Fruit fly (Drosophila melanogaster) whole organism, prepupa: ENCODE data around the gene CG32106.

Experiments used
- CG10631 ChIP-seq: fragments of 200-800 bp; sonication (Bioruptor generic); optimal IDR thresholded peaks from 2 replicates; lab custom pipeline; 2016; ENCODE audit warnings: missing biosample characterization, missing genetic modification characterization
- CG10669 ChIP-seq: fragments of 200-800 bp; sonication (Bioruptor generic); optimal IDR thresholded peaks from 3 replicates; lab custom pipeline; 2018; ENCODE audit warnings: missing biosample characterization, mild to moderate bottlenecking, missing genetic modification characterization, moderate library complexity
- CG11762 ChIP-seq: fragments of 200-800 bp; sonication (Bioruptor generic); optimal IDR thresholded peaks from 3 replicates; lab custom pipeline; 2016; ENCODE audit warnings: missing biosample characterization, missing genetic modification characterization; ENCODE audit not compliant: insufficient read depth
- CG15336 ChIP-seq: fragments of 200-800 bp; sonication (Bioruptor generic); IDR thresholded peaks from 2 replicates; pipeline ENCODE4 v1.3.6; 2022; ENCODE audit warnings: missing biosample characterization, missing genetic modification characterization
- CG1621 ChIP-seq: fragments of 200-800 bp; sonication (Bioruptor generic); optimal IDR thresholded peaks from 3 replicates; lab custom pipeline; 2018; ENCODE audit warnings: missing biosample characterization, mild to moderate bottlenecking, missing genetic modification characterization
- CG16779 ChIP-seq: fragments of 200-800 bp; sonication (Bioruptor generic); optimal IDR thresholded peaks from 3 replicates; lab custom pipeline; 2017; ENCODE audit warnings: missing biosample characterization, mild to moderate bottlenecking, missing genetic modification characterization
- CG3032 ChIP-seq: fragments of 200-800 bp; optimal IDR thresholded peaks from 2 replicates; lab custom pipeline; 2019; ENCODE audit warnings: missing biosample characterization, mild to moderate bottlenecking, missing genetic modification characterization, moderate library complexity
- CG31627 ChIP-seq: fragments of 200-800 bp; sonication (Bioruptor generic); optimal IDR thresholded peaks from 3 replicates; lab custom pipeline; 2016; ENCODE audit warnings: missing biosample characterization, missing genetic modification characterization
- CG32006 ChIP-seq: fragments of 200-800 bp; sonication (Bioruptor generic); optimal IDR thresholded peaks from 3 replicates; lab custom pipeline; 2017; ENCODE audit warnings: missing biosample characterization, mild to moderate bottlenecking, missing genetic modification characterization
- CG34406 ChIP-seq: fragments of 200-800 bp; sonication (Bioruptor generic); optimal IDR thresholded peaks from 3 replicates; lab custom pipeline; 2016; ENCODE audit warnings: missing biosample characterization, missing genetic modification characterization
- CG4318 ChIP-seq: fragments of 200-800 bp; sonication (Bioruptor generic); optimal IDR thresholded peaks from 3 replicates; lab custom pipeline; 2017; ENCODE audit warnings: missing biosample characterization, mild to moderate bottlenecking, missing genetic modification characterization
- CG6276 ChIP-seq: fragments of 200-800 bp; sonication (Bioruptor generic); optimal IDR thresholded peaks from 2 replicates; lab custom pipeline; 2017; ENCODE audit warnings: missing biosample characterization, mild to moderate bottlenecking, missing genetic modification characterization
- CG6792 ChIP-seq: fragments of 200-800 bp; sonication (Bioruptor generic); optimal IDR thresholded peaks from 3 replicates; lab custom pipeline; 2016; ENCODE audit warnings: missing biosample characterization, missing genetic modification characterization
- CG6808 ChIP-seq: fragments of 200-800 bp; sonication (Bioruptor generic); optimal IDR thresholded peaks from 3 replicates; lab custom pipeline; 2017; ENCODE audit warnings: missing biosample characterization, missing genetic modification characterization, mild to moderate bottlenecking, moderate library complexity, missing genetic modification reagents
- CG8119 ChIP-seq: fragments of 200-800 bp; sonication (Bioruptor generic); IDR thresholded peaks from 3 replicates; pipeline ENCODE4 v1.3.6; 2022; ENCODE audit warnings: missing biosample characterization, missing genetic modification characterization
- CG8319 ChIP-seq: fragments of 200-800 bp; sonication (Bioruptor generic); optimal IDR thresholded peaks from 3 replicates; lab custom pipeline; 2016; ENCODE audit warnings: missing biosample characterization, missing genetic modification characterization
- CG8632 ChIP-seq: fragments of 200-800 bp; sonication (Bioruptor generic); optimal IDR thresholded peaks from 3 replicates; lab custom pipeline; 2016; ENCODE audit warnings: missing biosample characterization, missing genetic modification characterization
- Eip75B ChIP-seq: fragments of 200-800 bp; sonication (Bioruptor generic); optimal IDR thresholded peaks from 3 replicates; lab custom pipeline; 2016; ENCODE audit warnings: missing biosample characterization, missing genetic modification characterization
- Eip78C ChIP-seq: fragments of 200-800 bp; sonication (Bioruptor generic); peaks from one replicate; lab custom pipeline; 2016; ENCODE audit warnings: missing biosample characterization, missing genetic modification characterization
- Ets21C ChIP-seq: fragments of 200-800 bp; sonication (Bioruptor generic); optimal IDR thresholded peaks from 3 replicates; lab custom pipeline; 2016; ENCODE audit warnings: missing biosample characterization, missing genetic modification characterization
- Ets96B ChIP-seq: fragments of 200-800 bp; optimal IDR thresholded peaks from 2 replicates; lab custom pipeline; 2019; ENCODE audit warnings: missing biosample characterization, mild to moderate bottlenecking, missing genetic modification characterization, moderate library complexity
- Hr39 ChIP-seq: fragments of 200-800 bp; sonication (Bioruptor generic); optimal IDR thresholded peaks from 2 replicates; lab custom pipeline; 2016; ENCODE audit warnings: missing biosample characterization, missing genetic modification characterization
- Hr4 ChIP-seq: fragments of 200-800 bp; sonication (Bioruptor generic); optimal IDR thresholded peaks from 3 replicates; lab custom pipeline; 2016; ENCODE audit warnings: missing biosample characterization, missing genetic modification characterization
- OdsH ChIP-seq: fragments of 200-800 bp; sonication (Bioruptor generic); optimal IDR thresholded peaks from 3 replicates; lab custom pipeline; 2016; ENCODE audit warnings: missing biosample characterization, missing genetic modification characterization
- Smox ChIP-seq: fragments of 200-800 bp; sonication (Bioruptor generic); optimal IDR thresholded peaks from 3 replicates; lab custom pipeline; 2016; ENCODE audit warnings: missing biosample characterization, missing genetic modification characterization
- Sox102F ChIP-seq: fragments of 200-800 bp; sonication (Bioruptor generic); optimal IDR thresholded peaks from 2 replicates; lab custom pipeline; 2016; ENCODE audit warnings: missing biosample characterization, mild to moderate bottlenecking, missing genetic modification characterization
- Sox15 ChIP-seq: fragments of 200-800 bp; sonication (Bioruptor generic); optimal IDR thresholded peaks from 3 replicates; lab custom pipeline; 2016; ENCODE audit warnings: missing biosample characterization, missing genetic modification characterization
- acj6 ChIP-seq: fragments of 200-800 bp; sonication (Bioruptor generic); optimal IDR thresholded peaks from 3 replicates; lab custom pipeline; 2016; ENCODE audit warnings: missing biosample characterization, missing genetic modification characterization
- dac ChIP-seq: fragments of 200-800 bp; sonication (Bioruptor generic); optimal IDR thresholded peaks from 2 replicates; lab custom pipeline; 2017; ENCODE audit warnings: missing biosample characterization, mild to moderate bottlenecking, missing genetic modification characterization
- eg ChIP-seq: fragments of 200-800 bp; sonication (Bioruptor generic); IDR thresholded peaks from 3 replicates; pipeline ENCODE4 v1.3.6; 2022; ENCODE audit warnings: missing biosample characterization, missing genetic modification characterization
- esn ChIP-seq: fragments of 200-800 bp; sonication (Bioruptor generic); optimal IDR thresholded peaks from 2 replicates; lab custom pipeline; 2016; ENCODE audit warnings: missing biosample characterization, mild to moderate bottlenecking, missing genetic modification characterization, moderate library complexity
- fd85E ChIP-seq: fragments of 200-800 bp; sonication (Bioruptor generic); optimal IDR thresholded peaks from 3 replicates; lab custom pipeline; 2016; ENCODE audit warnings: missing biosample characterization, missing genetic modification characterization
- fkh ChIP-seq: fragments of 200-800 bp; sonication (Bioruptor generic); optimal IDR thresholded peaks from 3 replicates; lab custom pipeline; 2017; ENCODE audit warnings: missing biosample characterization, mild to moderate bottlenecking, missing genetic modification characterization, moderate library complexity
- pdm3 ChIP-seq: fragments of 200-800 bp; sonication (Bioruptor generic); optimal IDR thresholded peaks from 3 replicates; lab custom pipeline; 2016; ENCODE audit warnings: missing biosample characterization, missing genetic modification characterization
- spab ChIP-seq: fragments of 200-800 bp; sonication (Bioruptor generic); optimal IDR thresholded peaks from 2 replicates; lab custom pipeline; 2017; ENCODE audit warnings: missing biosample characterization, mild to moderate bottlenecking, missing genetic modification characterization, missing genetic modification reagents
- svp ChIP-seq: fragments of 200-800 bp; sonication (Bioruptor generic); peaks from one replicate; lab custom pipeline; 2016; ENCODE audit warnings: missing biosample characterization, missing genetic modification characterization
- topi ChIP-seq: fragments of 200-800 bp; sonication (Bioruptor generic); optimal IDR thresholded peaks from 3 replicates; lab custom pipeline; 2016; ENCODE audit warnings: missing biosample characterization, missing genetic modification characterization

The CG32106 gene

DNA sequence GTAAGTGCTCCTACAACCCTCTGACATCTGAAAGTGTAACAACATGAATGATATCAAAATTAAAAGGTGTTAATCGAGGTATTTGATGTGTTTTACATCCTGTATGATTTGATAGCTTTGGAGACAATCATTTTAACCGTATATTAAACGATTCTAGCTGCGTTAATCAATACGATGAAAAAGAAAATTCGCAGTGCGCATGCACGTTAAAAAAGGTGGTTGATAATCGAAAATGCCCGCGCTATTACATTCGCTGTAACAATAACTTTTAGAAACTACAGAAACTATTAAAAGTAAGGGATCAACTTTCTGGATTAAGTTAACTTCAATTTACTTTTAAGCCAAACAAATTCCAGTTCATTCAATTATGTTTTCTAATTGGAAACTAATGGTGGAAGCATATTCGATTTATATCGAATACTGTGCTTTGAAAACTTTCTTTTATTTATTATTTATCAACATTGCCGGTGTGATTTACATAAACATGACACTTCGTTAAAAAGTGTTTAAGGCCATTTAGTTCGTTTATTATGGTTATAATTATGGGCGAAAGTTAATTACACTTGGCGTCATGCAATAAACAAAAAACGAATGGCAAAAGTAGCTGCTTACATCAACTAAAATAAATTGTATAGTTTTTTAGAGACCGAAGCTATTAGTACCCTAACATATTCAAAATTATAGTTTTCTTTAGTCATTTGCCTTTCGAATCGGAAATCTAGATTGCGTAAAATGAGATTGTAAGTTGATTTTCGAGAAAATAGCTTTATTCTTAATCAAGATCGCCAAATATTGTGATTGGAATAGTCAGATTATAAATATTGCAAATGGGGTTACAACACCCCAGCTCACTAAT, 29.6 kb downstream of the CG32106 start:
- TF ChIP-seq CG8319 (GFP tag; lab: Kevin White, UChicago) (no peak), svp (GFP tag; lab: Kevin White, UChicago) (no peak), CG10631 (GFP tag; lab: Kevin White, UChicago) (no peak), Eip78C (GFP tag; lab: Kevin White, UChicago) (no peak), pdm3 (no peak), eg (no peak), CG1621 (tag; lab: Kevin White, UChicago) (no peak), Hr39 (GFP tag; lab: Kevin White, UChicago) (no peak), Sox15 (GFP tag; lab: Kevin White, UChicago) (no peak)

DNA sequence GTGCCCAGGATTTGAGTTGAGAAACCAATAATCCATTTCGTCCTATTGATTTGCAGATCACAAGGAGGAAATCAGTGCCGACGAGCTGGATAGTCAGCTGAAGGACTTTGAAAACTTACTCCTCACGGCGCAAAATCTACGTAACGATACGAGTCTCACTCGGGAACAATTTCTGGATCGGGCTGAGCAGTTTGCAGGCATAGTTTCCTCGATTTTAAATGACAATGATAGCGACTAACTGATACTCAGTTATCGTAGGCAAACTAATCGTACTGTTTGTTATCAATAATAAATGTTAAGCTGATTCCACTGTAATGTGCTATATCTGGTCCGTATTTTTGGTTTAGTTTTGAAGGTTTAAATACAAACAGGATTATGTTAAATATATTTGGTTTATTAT, 32.3 kb downstream of the CG32106 start:
- no peak for TF ChIP-seq Ets96B (tag; lab: Kevin White, UChicago)
- TF ChIP-seq CG10669 (GFP tag; lab: Kevin White, UChicago) = no peak
- no peak for TF ChIP-seq CG15336 (GFP tag; lab: Robert Waterston, UW)
- no peak for TF ChIP-seq Sox15 (GFP tag; lab: Kevin White, UChicago)
- no peak for TF ChIP-seq CG6792
- TF ChIP-seq Smox (GFP tag; lab: Kevin White, UChicago) = no peak
- no peak for TF ChIP-seq fkh
- no peak for TF ChIP-seq CG8119 (GFP tag; lab: Robert Waterston, UW)
- no peak for TF ChIP-seq dac (GFP tag; lab: Kevin White, UChicago)
- no peak for TF ChIP-seq CG8319 (GFP tag; lab: Kevin White, UChicago)
- TF ChIP-seq CG6808 (GFP tag; lab: Kevin White, UChicago) = no peak
- TF ChIP-seq, all 60 proteins: peak for 0

DNA sequence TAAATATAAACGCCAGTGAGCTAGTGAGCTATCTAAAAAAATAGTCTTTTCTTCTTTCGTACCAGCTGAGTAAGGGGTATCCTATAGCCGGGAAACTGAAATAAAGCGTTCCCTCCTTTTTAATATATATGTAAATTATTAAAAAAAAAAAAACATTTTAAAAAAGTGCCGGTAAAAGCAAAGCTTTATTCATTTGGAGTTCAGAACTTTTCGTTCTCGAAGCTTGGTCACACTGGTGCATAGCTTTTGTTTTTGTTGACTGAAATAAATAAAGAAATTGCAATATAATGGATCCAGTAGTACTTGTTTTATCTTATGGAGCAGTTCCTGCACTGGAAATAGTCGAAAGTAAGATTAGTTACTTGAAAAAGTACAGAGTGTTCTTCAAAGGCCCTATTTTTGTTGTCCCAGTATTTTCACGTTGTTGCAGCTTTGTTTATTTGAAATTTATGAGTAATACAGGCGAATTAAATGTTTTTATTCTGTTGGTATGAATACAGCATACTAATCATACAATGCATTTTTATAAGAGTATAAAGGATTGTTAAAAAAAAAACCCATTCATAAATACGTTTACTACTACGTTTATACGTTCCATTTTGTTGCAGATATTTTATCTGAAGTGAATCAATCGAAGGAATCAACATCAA, 33.3 kb downstream of the CG32106 start, which contains the start of gene CG32109:
TSS of gene CG32109 (plus strand) at position 224 of the 650 bp plus-strand sequence.
- peak; percentile 2 for TF ChIP-seq esn
- no peak for TF ChIP-seq Ets21C (GFP tag; lab: Kevin White, UChicago)
- TF ChIP-seq, all 60 proteins: peak for 1

DNA sequence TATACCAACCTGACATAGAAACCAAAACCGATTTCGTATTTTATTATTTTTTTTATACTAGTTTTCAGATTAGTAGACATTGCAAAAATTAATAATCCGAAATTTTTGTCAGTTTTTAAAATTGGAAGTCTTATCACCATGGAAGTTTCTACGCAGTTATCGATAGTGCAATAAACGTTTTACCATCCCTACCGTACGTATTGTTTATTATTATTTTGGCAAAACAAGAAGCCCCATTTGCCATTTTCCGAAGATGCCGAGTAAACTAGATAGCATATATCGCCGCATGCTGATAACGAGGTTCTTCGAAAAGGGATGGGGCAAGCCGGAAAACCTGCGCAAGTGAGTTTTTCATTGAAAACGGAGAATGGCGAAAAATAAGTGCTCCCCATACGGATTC, 36.9 kb downstream of the CG32106 start, which contains the start of gene CG32112:
TSS of gene CG32112 (plus strand) at position 111 of the 400 bp plus-strand sequence.
- no peak for TF ChIP-seq Ets21C (GFP tag; lab: Kevin White, UChicago)
- TF ChIP-seq Hr4 (GFP tag; lab: Kevin White, UChicago) = peak; percentile 1
- peak; percentile 44 for TF ChIP-seq esn

DNA sequence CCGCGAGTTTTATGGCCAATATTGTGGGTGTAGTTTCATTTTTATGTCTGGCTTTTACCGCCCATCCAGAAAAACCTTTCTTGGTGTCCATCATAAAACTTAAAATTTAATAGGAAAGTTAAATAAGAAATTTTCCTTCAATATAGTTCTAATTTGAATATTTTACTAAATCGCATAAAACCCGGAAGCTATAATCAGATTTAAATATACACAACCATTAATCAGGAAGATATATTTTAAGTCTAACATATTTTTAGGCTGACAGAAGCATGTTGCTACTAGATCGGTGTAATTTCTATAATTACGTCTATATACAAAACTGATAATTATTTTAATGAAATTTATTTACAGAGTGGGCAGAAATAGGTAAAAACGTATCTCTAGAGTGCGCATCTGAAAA, 42.8 kb downstream of the CG32106 start:
- no peak for TF ChIP-seq CG10669 (GFP tag; lab: Kevin White, UChicago)
- no peak for TF ChIP-seq spab
- TF ChIP-seq acj6 (GFP tag; lab: Kevin White, UChicago) = no peak
- no peak for TF ChIP-seq CG6276 (GFP tag; lab: Kevin White, UChicago)
- no peak for TF ChIP-seq fd85E (GFP tag; lab: Kevin White, UChicago)
- TF ChIP-seq Hr39 (GFP tag; lab: Kevin White, UChicago) = no peak
- TF ChIP-seq CG4318 (GFP tag; lab: Kevin White, UChicago) = no peak

DNA sequence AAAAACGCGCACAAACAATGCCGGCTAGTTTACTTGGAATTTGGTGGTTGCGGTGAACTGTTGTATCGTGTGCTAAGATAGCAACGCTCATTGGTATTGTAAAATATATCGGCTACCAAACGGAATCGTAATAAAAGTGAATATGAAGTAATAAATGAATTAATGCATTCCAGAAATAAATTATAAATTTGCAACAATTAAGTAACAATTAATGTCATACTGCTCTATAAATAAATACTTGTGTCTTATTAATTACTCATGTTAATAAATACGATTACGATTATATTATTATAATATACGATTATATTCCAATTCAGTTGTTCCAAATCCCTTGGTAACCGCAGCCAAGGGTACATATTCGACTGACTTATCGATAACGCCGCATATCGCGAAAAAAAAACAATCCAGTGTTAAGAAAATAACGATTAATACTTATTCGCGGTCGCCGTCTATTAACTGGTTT, 43.9 kb downstream of the CG32106 start, which contains the start of the genes SmD1 and Ptp69D:
TSS of gene SmD1 (minus strand) at position 62 of the 463 bp plus-strand sequence.
TSS of gene Ptp69D (plus strand) at position 396 of the 463 bp plus-strand sequence.
- no peak for TF ChIP-seq fd85E (GFP tag; lab: Kevin White, UChicago)
- TF ChIP-seq CG3032 (tag; lab: Kevin White, UChicago) = peak; percentile 33
- TF ChIP-seq Hr39 (GFP tag; lab: Kevin White, UChicago) = no peak
- no peak for TF ChIP-seq Eip75B (GFP tag; lab: Kevin White, UChicago)
- no peak for TF ChIP-seq svp (GFP tag; lab: Kevin White, UChicago)
- no peak for TF ChIP-seq pdm3
- no peak for TF ChIP-seq topi (GFP tag; lab: Kevin White, UChicago)
- no peak for TF ChIP-seq CG31627
- peak; percentile 63 for TF ChIP-seq CG10631 (GFP tag; lab: Kevin White, UChicago)
- TF ChIP-seq esn = no peak
- TF ChIP-seq eg = no peak
- no peak for TF ChIP-seq CG34406 (GFP tag; lab: Kevin White, UChicago)
- no peak for TF ChIP-seq CG16779 (tag; lab: Kevin White, UChicago)
- TF ChIP-seq fkh = no peak
- TF ChIP-seq CG32006 (GFP tag; lab: Kevin White, UChicago) = no peak
- no peak for TF ChIP-seq CG11762 (GFP tag; lab: Kevin White, UChicago)
- no peak for TF ChIP-seq CG4318 (GFP tag; lab: Kevin White, UChicago)
- peak; percentile 13 for TF ChIP-seq Hr4 (GFP tag; lab: Kevin White, UChicago)
- TF ChIP-seq Smox (GFP tag; lab: Kevin White, UChicago) = no peak
- TF ChIP-seq Sox102F (GFP tag; lab: Kevin White, UChicago) = no peak
- TF ChIP-seq CG8632 (GFP tag; lab: Kevin White, UChicago) = no peak
- TF ChIP-seq acj6 (GFP tag; lab: Kevin White, UChicago) = peak; percentile 24
- no peak for TF ChIP-seq OdsH
